Worm (Caenorhabditis elegans) whole organism, mixed stage, embryonic: ENCODE results near the gene mltn-6.

Experiments used
- M03D4.4 ChIP-seq: sonication (generic microtip); optimal IDR thresholded peaks from 2 replicates; lab custom pipeline; 2017; ENCODE audit warnings: mild to moderate bottlenecking, missing genetic modification characterization, missing compliant biosample characterization
- bed-3 ChIP-seq: fragments of 200-800 bp; sonication (Bioruptor generic); optimal IDR thresholded peaks from 3 replicates; lab custom pipeline; 2018; ENCODE audit warnings: mild to moderate bottlenecking, missing genetic modification characterization, moderate library complexity, missing compliant biosample characterization
- ceh-39 ChIP-seq: fragments of 150-350 bp; optimal IDR thresholded peaks from 2 replicates; lab custom pipeline; 2014; ENCODE audit warnings: missing biosample characterization, missing genetic modification characterization
- ceh-43 ChIP-seq: fragments of 200-800 bp; sonication (Bioruptor generic); optimal IDR thresholded peaks from 2 replicates; lab custom pipeline; 2018; ENCODE audit warnings: mild to moderate bottlenecking, missing genetic modification characterization, moderate library complexity, missing compliant biosample characterization
- ceh-83 ChIP-seq: fragments of 200-800 bp; sonication (Bioruptor generic); optimal IDR thresholded peaks from 2 replicates; lab custom pipeline; 2018; ENCODE audit warnings: mild to moderate bottlenecking, missing genetic modification characterization, missing compliant biosample characterization
- ces-1 ChIP-seq: fragments of 150-350 bp; optimal IDR thresholded peaks from 2 replicates; lab custom pipeline; 2014; ENCODE audit warnings: missing biosample characterization, missing genetic modification reagents, missing genetic modification characterization
- cnd-1 ChIP-seq: fragments of 200-800 bp; sonication (Bioruptor generic); optimal IDR thresholded peaks from 2 replicates; lab custom pipeline; 2018; ENCODE audit warnings: mild to moderate bottlenecking, missing genetic modification characterization, missing compliant biosample characterization
- drap-1 ChIP-seq: fragments of 200-800 bp; sonication (Bioruptor generic); optimal IDR thresholded peaks from 3 replicates; lab custom pipeline; 2018; ENCODE audit warnings: mild to moderate bottlenecking, missing genetic modification characterization, missing compliant biosample characterization
- elt-1 ChIP-seq: sonication (generic microtip); optimal IDR thresholded peaks from 2 replicates; lab custom pipeline; 2017; ENCODE audit warnings: missing genetic modification characterization, mild to moderate bottlenecking, missing compliant biosample characterization, antibody characterized with exemption, moderate library complexity, borderline replicate concordance; ENCODE audit not compliant: insufficient read depth
- elt-3 ChIP-seq: fragments of 150-350 bp; optimal IDR thresholded peaks from 2 replicates; lab custom pipeline; 2014; ENCODE audit warnings: missing biosample characterization, missing genetic modification characterization
- flh-1 ChIP-seq: fragments of 200-800 bp; sonication (Bioruptor generic); optimal IDR thresholded peaks from 2 replicates; lab custom pipeline; 2018; ENCODE audit warnings: mild to moderate bottlenecking, missing genetic modification characterization, moderate library complexity, missing compliant biosample characterization
- hlh-1 ChIP-seq: fragments of 150-350 bp; optimal IDR thresholded peaks from 2 replicates; lab custom pipeline; 2014; ENCODE audit warnings: missing biosample characterization, missing genetic modification reagents, missing genetic modification characterization
- lin-13 ChIP-seq: fragments of 150-350 bp; optimal IDR thresholded peaks from 2 replicates; lab custom pipeline; 2014; ENCODE audit warnings: missing biosample characterization, missing genetic modification characterization
- lin-32 ChIP-seq: fragments of 200-800 bp; sonication (Bioruptor generic); optimal IDR thresholded peaks from 2 replicates; lab custom pipeline; 2018; ENCODE audit warnings: mild to moderate bottlenecking, missing genetic modification characterization, missing compliant biosample characterization
- lsy-2 ChIP-seq: fragments of 150-350 bp; optimal IDR thresholded peaks from 2 replicates; lab custom pipeline; 2014; ENCODE audit warnings: missing biosample characterization, missing genetic modification characterization
- mab-5 ChIP-seq: fragments of 150-350 bp; optimal IDR thresholded peaks from 2 replicates; lab custom pipeline; 2014; ENCODE audit warnings: missing biosample characterization, missing genetic modification characterization
- mep-1 ChIP-seq: fragments of 150-350 bp; optimal IDR thresholded peaks from 2 replicates; lab custom pipeline; 2017; ENCODE audit warnings: missing biosample characterization, missing genetic modification reagents, missing genetic modification characterization, inconsistent platforms
- mls-2 ChIP-seq: sonication (generic microtip); optimal IDR thresholded peaks from 2 replicates; lab custom pipeline; 2016; ENCODE audit warnings: mild to moderate bottlenecking, missing genetic modification characterization, moderate library complexity, missing compliant biosample characterization
- nhr-12 ChIP-seq: fragments of 150-350 bp; optimal IDR thresholded peaks from 2 replicates; lab custom pipeline; 2014; ENCODE audit warnings: missing biosample characterization, missing genetic modification characterization
- nhr-237 ChIP-seq: fragments of 150-350 bp; optimal IDR thresholded peaks from 2 replicates; lab custom pipeline; 2014; ENCODE audit warnings: missing biosample characterization, missing genetic modification characterization
- nhr-28 ChIP-seq: fragments of 150-350 bp; optimal IDR thresholded peaks from 2 replicates; lab custom pipeline; 2014; ENCODE audit warnings: missing biosample characterization, missing genetic modification characterization
- nhr-76 ChIP-seq: sonication (generic microtip); optimal IDR thresholded peaks from 2 replicates; lab custom pipeline; 2017; ENCODE audit warnings: missing biosample characterization, missing genetic modification characterization
- pha-4 ChIP-seq: fragments of 150-350 bp; optimal IDR thresholded peaks from 2 replicates; lab custom pipeline; 2018; ENCODE audit warnings: missing biosample characterization, missing genetic modification reagents, missing genetic modification characterization
- sem-2 ChIP-seq: fragments of 200-800 bp; sonication (Bioruptor generic); optimal IDR thresholded peaks from 2 replicates; lab custom pipeline; 2018; ENCODE audit warnings: mild to moderate bottlenecking, missing genetic modification characterization, missing compliant biosample characterization
- snpc-4 ChIP-seq: fragments of 150-350 bp; optimal IDR thresholded peaks from 2 replicates; lab custom pipeline; 2014; ENCODE audit warnings: missing biosample characterization, missing genetic modification characterization
- sptf-1 ChIP-seq: sonication (generic microtip); optimal IDR thresholded peaks from 2 replicates; lab custom pipeline; 2017; ENCODE audit warnings: mild to moderate bottlenecking, missing genetic modification characterization, moderate library complexity, missing compliant biosample characterization
- tbx-8 ChIP-seq: fragments of 200-800 bp; sonication (Bioruptor generic); optimal IDR thresholded peaks from 2 replicates; lab custom pipeline; 2018; ENCODE audit warnings: mild to moderate bottlenecking, missing genetic modification characterization, moderate library complexity, missing compliant biosample characterization
- unc-120 ChIP-seq: sonication (generic microtip); optimal IDR thresholded peaks from 2 replicates; lab custom pipeline; 2017; ENCODE audit warnings: missing genetic modification characterization, missing compliant biosample characterization; ENCODE audit not compliant: poor library complexity, severe bottlenecking
- unc-39 ChIP-seq: fragments of 150-350 bp; optimal IDR thresholded peaks from 2 replicates; lab custom pipeline; 2014; ENCODE audit warnings: missing biosample characterization, missing genetic modification characterization
- unc-62 ChIP-seq: fragments of 150-350 bp; optimal IDR thresholded peaks from 2 replicates; lab custom pipeline; 2014; ENCODE audit warnings: missing biosample characterization, missing genetic modification reagents, missing genetic modification characterization
- zip-8 ChIP-seq: fragments of 150-350 bp; optimal IDR thresholded peaks from 2 replicates; lab custom pipeline; 2014; ENCODE audit warnings: missing biosample characterization, missing genetic modification characterization
- ztf-11 ChIP-seq: fragments of 150-350 bp; optimal IDR thresholded peaks from 2 replicates; lab custom pipeline; 2014; ENCODE audit warnings: missing biosample characterization, missing genetic modification characterization

mltn-6 gene

ce11 chrV:392199-392678 lies 27.5 kb downstream of the mltn-6 start, which contains the start of gene nhr-254:
TSS of gene nhr-254 (plus strand) at chrV:392628.
- no peak for TF ChIP-seq lin-13 (tag; lab: Kevin White, UChicago)
- no peak for TF ChIP-seq nhr-76
- no peak for TF ChIP-seq cnd-1 (tag; lab: Kevin White, UChicago)
- TF ChIP-seq ztf-11 = no peak
- TF ChIP-seq mep-1 (tag; lab: Kevin White, UChicago) = no peak
- no peak for TF ChIP-seq sem-2 (GFP tag; lab: Kevin White, UChicago)
- no peak for TF ChIP-seq bed-3 (GFP tag; lab: Kevin White, UChicago)
- no peak for TF ChIP-seq lsy-2 (tag; lab: Kevin White, UChicago)
- TF ChIP-seq unc-120 (tag; lab: Kevin White, UChicago) = no peak
- no peak for TF ChIP-seq ceh-43 (GFP tag; lab: Kevin White, UChicago)
- TF ChIP-seq tbx-8 = no peak
- no peak for TF ChIP-seq snpc-4 (tag; lab: Kevin White, UChicago)
- no peak for TF ChIP-seq mab-5 (tag; lab: Kevin White, UChicago)
- no peak for TF ChIP-seq zip-8 (tag; lab: Kevin White, UChicago)

DNA sequence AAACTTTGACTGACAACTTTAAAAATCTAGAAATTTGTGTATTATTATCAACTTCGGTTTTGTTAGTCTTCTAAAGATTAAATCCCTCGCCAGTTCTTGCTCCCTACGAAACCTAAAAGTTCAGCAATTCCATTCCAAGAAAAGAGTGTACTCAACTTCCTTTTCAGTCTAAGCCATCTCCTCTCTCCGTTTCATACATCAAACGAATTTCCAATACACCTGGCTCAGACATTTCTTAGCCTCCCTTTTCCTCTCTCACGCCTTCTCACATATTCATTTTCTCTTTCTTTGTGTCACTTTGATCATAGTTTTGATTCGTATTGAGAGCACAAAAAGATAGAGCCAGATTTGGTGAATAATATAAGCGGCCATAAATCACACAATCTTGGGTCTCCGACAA lies 31.6 kb downstream of the mltn-6 start, which contains the start of gene nhr-253:
TSS of gene nhr-253 (plus strand) at position 285 of the 400 bp plus-strand sequence.
- TF ChIP-seq lsy-2 (tag; lab: Kevin White, UChicago) (no peak), mab-5 (tag; lab: Kevin White, UChicago) (no peak), nhr-237 (tag; lab: Kevin White, UChicago) (no peak), lin-13 (tag; lab: Kevin White, UChicago) (no peak), snpc-4 (tag; lab: Kevin White, UChicago) (no peak), M03D4.4 (tag; lab: Kevin White, UChicago) (no peak), pha-4 (tag; lab: Kevin White, UChicago) (no peak), ztf-11 (no peak), unc-120 (tag; lab: Kevin White, UChicago) (no peak), ceh-83 (GFP tag; lab: Kevin White, UChicago) (no peak), sem-2 (GFP tag; lab: Kevin White, UChicago) (no peak), bed-3 (GFP tag; lab: Kevin White, UChicago) (no peak), sptf-1 (tag; lab: Kevin White, UChicago) (no peak), drap-1 (no peak), lin-32 (GFP tag; lab: Kevin White, UChicago) (no peak)

DNA sequence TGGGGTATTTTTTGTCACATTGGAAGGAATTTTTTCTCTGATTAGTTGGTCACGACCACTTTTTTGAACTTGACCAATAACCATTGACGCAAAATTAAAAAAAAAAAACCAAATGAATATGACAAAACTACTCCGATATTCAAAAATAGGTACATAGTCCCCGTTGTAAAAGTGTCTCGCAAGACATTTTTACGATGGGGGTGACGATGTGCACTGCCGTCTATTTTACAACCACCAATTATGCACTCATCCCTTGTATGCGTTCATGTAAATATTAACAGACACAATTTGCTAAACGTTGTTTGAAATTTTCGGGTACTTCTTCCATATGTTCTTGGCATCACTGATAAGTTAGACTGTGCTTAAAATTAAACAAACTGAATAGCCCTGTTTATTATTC lies 35.0 kb downstream of the mltn-6 start, which contains the start of gene scl-27:
TSS of gene scl-27 (plus strand) at position 301 of the 400 bp plus-strand sequence.
- TF ChIP-seq sptf-1 (tag; lab: Kevin White, UChicago) = no peak
- no peak for TF ChIP-seq elt-3 (tag; lab: Kevin White, UChicago)
- TF ChIP-seq ces-1 = no peak
- no peak for TF ChIP-seq elt-1

DNA sequence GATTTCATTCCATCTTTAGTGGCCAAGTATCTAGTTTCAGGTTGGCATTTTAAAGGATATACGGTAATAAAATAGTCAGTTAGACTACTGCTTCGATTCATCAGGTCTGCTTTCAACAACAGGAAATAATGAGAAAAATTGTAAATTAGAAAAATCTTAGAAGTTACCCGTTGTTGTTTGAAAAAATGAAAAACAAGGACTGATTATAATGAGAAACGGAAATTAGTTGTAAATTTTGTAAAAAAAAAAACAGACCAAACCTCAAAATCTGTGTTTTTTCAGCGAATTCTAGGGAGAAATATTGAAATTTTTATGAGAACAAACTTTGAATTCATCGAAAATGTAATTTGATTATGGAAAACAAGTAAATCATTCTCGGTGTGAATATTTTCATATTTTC lies 38.3 kb downstream of the mltn-6 start, which contains the start of gene srh-62:
TSS of gene srh-62 (minus strand) at position 101 of the 400 bp plus-strand sequence.
- no peak for TF ChIP-seq flh-1
- TF ChIP-seq mep-1 (tag; lab: Kevin White, UChicago) = no peak
- TF ChIP-seq drap-1 = no peak
- no peak for TF ChIP-seq ceh-39 (tag; lab: Kevin White, UChicago)
- TF ChIP-seq sptf-1 (tag; lab: Kevin White, UChicago) = no peak
- TF ChIP-seq mab-5 (tag; lab: Kevin White, UChicago) = no peak
- no peak for TF ChIP-seq elt-1
- TF ChIP-seq bed-3 (GFP tag; lab: Kevin White, UChicago) = no peak
- no peak for TF ChIP-seq elt-3 (tag; lab: Kevin White, UChicago)
- TF ChIP-seq nhr-12 (tag; lab: Kevin White, UChicago) = no peak
- TF ChIP-seq unc-62 (GFP tag; lab: Kevin White, UChicago) = no peak
- no peak for TF ChIP-seq mls-2 (tag; lab: Kevin White, UChicago)

DNA sequence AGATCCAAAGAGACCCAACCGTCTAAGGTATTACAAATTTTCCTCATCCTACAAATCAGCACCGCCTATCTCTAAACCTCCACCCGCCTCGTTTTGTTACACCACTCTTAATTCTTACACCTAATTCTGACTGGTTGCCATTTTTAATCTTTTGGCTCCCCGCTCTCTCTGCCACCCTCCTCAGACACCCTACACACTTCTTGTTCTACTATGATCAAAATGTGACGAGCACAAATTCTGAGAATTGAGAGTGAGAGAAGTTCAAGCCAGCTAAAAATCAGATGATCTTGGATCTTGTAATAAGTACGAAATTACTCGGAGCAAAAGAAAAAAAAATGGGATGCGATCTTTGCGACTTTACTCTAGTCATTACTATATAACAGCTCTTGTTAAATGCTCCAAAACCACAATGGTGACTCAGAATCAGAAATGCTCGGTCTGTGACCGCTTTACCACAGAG lies 39.5 kb downstream of the mltn-6 start, which contains the start of gene nhr-252:
TSS of gene nhr-252 (plus strand) at position 410 of the 460 bp plus-strand sequence.
- TF ChIP-seq nhr-28 (tag; lab: Kevin White, UChicago) (no peak), M03D4.4 (tag; lab: Kevin White, UChicago) (no peak), ces-1 (no peak), nhr-237 (tag; lab: Kevin White, UChicago) (no peak), sptf-1 (tag; lab: Kevin White, UChicago) (no peak), lin-32 (GFP tag; lab: Kevin White, UChicago) (no peak), flh-1 (no peak), pha-4 (tag; lab: Kevin White, UChicago) (no peak), mep-1 (tag; lab: Kevin White, UChicago) (no peak), unc-39 (tag; lab: Kevin White, UChicago) (no peak), nhr-76 (no peak), zip-8 (tag; lab: Kevin White, UChicago) (no peak), hlh-1 (tag; lab: Kevin White, UChicago) (no peak), cnd-1 (tag; lab: Kevin White, UChicago) (no peak), ceh-43 (GFP tag; lab: Kevin White, UChicago) (no peak), elt-3 (tag; lab: Kevin White, UChicago) (no peak)
- TF ChIP-seq, all 35 proteins: peak for 0
